Fruit fly (Drosophila melanogaster): ENCODE measurements around the gene wapl.

DNA sequence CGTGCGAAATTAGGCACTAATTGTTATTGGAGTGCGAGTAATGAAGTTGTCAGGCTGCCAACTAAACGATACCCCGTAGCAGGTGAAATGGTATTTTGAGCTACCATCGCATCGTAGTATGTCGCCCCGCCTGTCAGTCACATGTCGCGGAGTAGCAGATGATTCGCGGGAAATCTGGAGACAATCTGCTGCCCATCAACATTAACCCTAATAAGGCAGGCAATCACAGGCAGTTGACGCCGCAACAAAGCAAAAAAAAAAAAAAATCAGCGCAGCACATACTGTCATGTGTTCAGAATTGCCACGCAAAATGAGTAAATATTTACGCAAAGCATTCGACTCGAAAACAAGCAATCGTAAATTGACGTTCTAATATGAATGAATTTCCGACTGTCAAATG is 54.9 kb downstream of the wapl start:
- TF ChIP-seq psq (optimal IDR thresholded peaks at IDR 0.05) (no peak), Dll (optimal IDR thresholded peaks at IDR 0.05) (no peak), usp (GFP tag; optimal IDR thresholded peaks at IDR 0.05) (no peak), CG8478 (optimal IDR thresholded peaks at IDR 0.05) (no peak), pan (optimal IDR thresholded peaks at IDR 0.05) (no peak), EcR (GFP tag; optimal IDR thresholded peaks at IDR 0.05) (no peak)

All from whole organism.